Fruit fly (Drosophila melanogaster) whole organism, embryonic: ENCODE results near the gene Tmtc4.

Experiments
- CG10543 ChIP-seq: fragments of 200-800 bp; sonication (Bioruptor generic); optimal IDR thresholded peaks from 3 replicates; lab custom pipeline; 2017; ENCODE audit warnings: missing biosample characterization, mild to moderate bottlenecking, missing genetic modification characterization, moderate library complexity
- CG11723 ChIP-seq: fragments of 200-800 bp; sonication (Bioruptor generic); optimal IDR thresholded peaks from 2 replicates; lab custom pipeline; 2017; ENCODE audit warnings: missing biosample characterization, mild to moderate bottlenecking, missing genetic modification characterization
- CG12071 ChIP-seq: fragments of 200-800 bp; sonication (Bioruptor generic); optimal IDR thresholded peaks from 3 replicates; lab custom pipeline; 2018; ENCODE audit warnings: missing biosample characterization, mild to moderate bottlenecking, missing genetic modification characterization
- CG12236 ChIP-seq: fragments of 200-800 bp; sonication (Bioruptor generic); optimal IDR thresholded peaks from 2 replicates; lab custom pipeline; 2016; ENCODE audit warnings: missing biosample characterization, missing genetic modification characterization
- CG13287 ChIP-seq: fragments of 200-800 bp; sonication (Bioruptor generic); IDR thresholded peaks from 2 replicates; pipeline ENCODE4 v1.3.6; 2022; ENCODE audit warnings: missing biosample characterization, missing genetic modification characterization; ENCODE audit not compliant: partially characterized antibody
- CG13894 ChIP-seq: fragments of 200-800 bp; sonication (Bioruptor generic); optimal IDR thresholded peaks from 3 replicates; lab custom pipeline; 2018; ENCODE audit warnings: missing biosample characterization, mild to moderate bottlenecking, missing genetic modification characterization, moderate library complexity
- CG14014 ChIP-seq: fragments of 200-800 bp; sonication (Bioruptor generic); IDR thresholded peaks from 2 replicates; pipeline ENCODE4 v1.3.6; 2022; ENCODE audit warnings: missing biosample characterization, missing genetic modification characterization
- CG15479 ChIP-seq: fragments of 200-800 bp; sonication (Bioruptor generic); optimal IDR thresholded peaks from 3 replicates; lab custom pipeline; 2019; ENCODE audit warnings: missing biosample characterization, mild to moderate bottlenecking, missing genetic modification characterization, moderate library complexity
- CG17186 ChIP-seq: fragments of 200-800 bp; sonication (Bioruptor generic); optimal IDR thresholded peaks from 3 replicates; lab custom pipeline; 2017; ENCODE audit warnings: missing biosample characterization, missing genetic modification reagents, missing genetic modification characterization
- CG17328 ChIP-seq: fragments of 200-800 bp; sonication (Bioruptor generic); IDR thresholded peaks from 2 replicates; pipeline ENCODE4 v1.3.6; 2022; ENCODE audit warnings: missing biosample characterization, missing genetic modification characterization
- CG2199 ChIP-seq: fragments of 200-800 bp; sonication (Bioruptor generic); IDR thresholded peaks from 3 replicates; pipeline ENCODE4 v1.3.6; 2022; ENCODE audit warnings: missing biosample characterization, missing genetic modification characterization
- CG31388 ChIP-seq: fragments of 200-800 bp; sonication (Bioruptor generic); optimal IDR thresholded peaks from 2 replicates; lab custom pipeline; 2016; ENCODE audit warnings: missing biosample characterization, missing genetic modification characterization
- CG7271 ChIP-seq: fragments of 200-800 bp; sonication (Bioruptor generic); optimal IDR thresholded peaks from 2 replicates; lab custom pipeline; 2018; ENCODE audit warnings: missing biosample characterization, mild to moderate bottlenecking, missing genetic modification characterization, moderate library complexity
- CG7786 ChIP-seq: fragments of 200-800 bp; sonication (Bioruptor generic); optimal IDR thresholded peaks from 2 replicates; lab custom pipeline; 2016; ENCODE audit warnings: missing biosample characterization, missing genetic modification characterization
- CG8281 ChIP-seq: fragments of 200-800 bp; sonication (Bioruptor generic); optimal IDR thresholded peaks from 2 replicates; lab custom pipeline; 2018; ENCODE audit warnings: missing biosample characterization, mild to moderate bottlenecking, missing genetic modification characterization, moderate library complexity
- CG9437 ChIP-seq: fragments of 200-800 bp; sonication (Bioruptor generic); optimal IDR thresholded peaks from 2 replicates; lab custom pipeline; 2018; ENCODE audit warnings: missing biosample characterization, mild to moderate bottlenecking, missing genetic modification characterization
- CG9609 ChIP-seq: fragments of 200-800 bp; sonication (Bioruptor generic); optimal IDR thresholded peaks from 3 replicates; lab custom pipeline; 2016; ENCODE audit warnings: missing biosample characterization, missing genetic modification characterization
- CrebB ChIP-seq: fragments of 200-800 bp; sonication (Bioruptor generic); optimal IDR thresholded peaks from 3 replicates; lab custom pipeline; 2018; ENCODE audit warnings: missing biosample characterization, mild to moderate bottlenecking, missing genetic modification characterization
- Dad ChIP-seq: fragments of 200-800 bp; sonication (Bioruptor generic); optimal IDR thresholded peaks from 3 replicates; lab custom pipeline; 2016; ENCODE audit warnings: missing biosample characterization, missing genetic modification characterization
- Drgx ChIP-seq: fragments of 200-800 bp; sonication (Bioruptor generic); IDR thresholded peaks from 2 replicates; pipeline ENCODE4 v1.3.6; 2022; ENCODE audit warnings: missing biosample characterization, missing genetic modification characterization
- E2f2 ChIP-seq: fragments of 200-800 bp; sonication (Bioruptor generic); IDR thresholded peaks from 2 replicates; pipeline ENCODE4 v1.3.6; 2022; ENCODE audit warnings: missing biosample characterization, missing genetic modification characterization
- Hr51 ChIP-seq, 2 experiments: fragments of 200-800 bp; sonication (Bioruptor generic); optimal IDR thresholded peaks; 2 replicates in 1 of 2; 3 replicates in 1 of 2; lab custom pipeline; 2016 to 2018; ENCODE audit warnings: missing biosample characterization in 2 of 2, missing genetic modification characterization in 2 of 2, mild to moderate bottlenecking in 1 of 2, moderate library complexity in 1 of 2
- Lim3 ChIP-seq: fragments of 200-800 bp; sonication (Bioruptor generic); IDR thresholded peaks from 2 replicates; pipeline ENCODE4 v1.3.6; 2022; ENCODE audit warnings: missing biosample characterization, missing genetic modification characterization
- Nf-YA ChIP-seq: fragments of 200-800 bp; sonication (Bioruptor generic); IDR thresholded peaks from 2 replicates; pipeline ENCODE4 v1.3.6; 2022; ENCODE audit warnings: missing biosample characterization, missing genetic modification characterization
- Sin3A ChIP-seq: fragments of >200 bp; optimal IDR thresholded peaks from 2 replicates; lab custom pipeline; 2018
- TFAM ChIP-seq: fragments of 200-800 bp; sonication (Bioruptor generic); optimal IDR thresholded peaks from 2 replicates; lab custom pipeline; 2017; ENCODE audit warnings: missing biosample characterization, missing genetic modification characterization, inconsistent platforms
- cato ChIP-seq: fragments of 200-800 bp; sonication (Bioruptor generic); optimal IDR thresholded peaks from 2 replicates; lab custom pipeline; 2016; ENCODE audit warnings: missing biosample characterization, missing genetic modification characterization, borderline replicate concordance
- chinmo ChIP-seq: fragments of 200-800 bp; sonication (Bioruptor generic); IDR thresholded peaks from 4 replicates; pipeline ENCODE4 v1.3.6; 2022; ENCODE audit warnings: missing biosample characterization, missing genetic modification characterization; ENCODE audit not compliant: partially characterized antibody
- chm ChIP-seq: fragments of 200-800 bp; sonication (Bioruptor generic); IDR thresholded peaks from 2 replicates; pipeline ENCODE4 v1.3.6; 2022; ENCODE audit warnings: missing biosample characterization, missing genetic modification characterization
- corto ChIP-seq: fragments of 200-800 bp; sonication (Bioruptor generic); optimal IDR thresholded peaks from 2 replicates; lab custom pipeline; 2016; ENCODE audit warnings: missing biosample characterization, mild to moderate bottlenecking, missing genetic modification characterization, moderate library complexity
- danr ChIP-seq: fragments of 200-800 bp; sonication (Bioruptor generic); IDR thresholded peaks from 2 replicates; pipeline ENCODE4 v1.3.6; 2022; ENCODE audit warnings: missing biosample characterization, missing genetic modification characterization
- ems ChIP-seq: fragments of 200-800 bp; sonication (Bioruptor generic); optimal IDR thresholded peaks from 3 replicates; lab custom pipeline; 2016; ENCODE audit warnings: missing biosample characterization, missing genetic modification characterization
- fd102C ChIP-seq: fragments of 200-800 bp; sonication (Bioruptor generic); optimal IDR thresholded peaks from 2 replicates; lab custom pipeline; 2018; ENCODE audit warnings: missing biosample characterization, mild to moderate bottlenecking, missing genetic modification characterization, moderate library complexity
- fd64A ChIP-seq: fragments of 200-800 bp; sonication (Bioruptor generic); optimal IDR thresholded peaks from 3 replicates; lab custom pipeline; 2018; ENCODE audit warnings: missing biosample characterization, mild to moderate bottlenecking, missing genetic modification characterization
- gcm ChIP-seq: fragments of 200-800 bp; sonication (Bioruptor generic); optimal IDR thresholded peaks from 2 replicates; lab custom pipeline; 2019; ENCODE audit warnings: missing biosample characterization, mild to moderate bottlenecking, missing genetic modification characterization, moderate library complexity
- grau ChIP-seq: fragments of 200-800 bp; optimal IDR thresholded peaks from 3 replicates; lab custom pipeline; 2019; ENCODE audit warnings: missing biosample characterization, mild to moderate bottlenecking, missing genetic modification characterization, moderate library complexity
- ham ChIP-seq: fragments of 200-800 bp; sonication (Bioruptor generic); IDR thresholded peaks from 2 replicates; pipeline ENCODE4 v1.3.6; 2022; ENCODE audit warnings: missing biosample characterization, missing genetic modification characterization
- her ChIP-seq: fragments of 200-800 bp; sonication (Bioruptor generic); optimal IDR thresholded peaks from 2 replicates; lab custom pipeline; 2016; ENCODE audit warnings: missing biosample characterization, missing genetic modification characterization
- hkb ChIP-seq, 2 experiments: fragments of 200-800 bp in 1 of 2; fragments of >200 bp in 1 of 2; sonication (Bioruptor generic) in 1 of 2; IDR thresholded peaks in 1 of 2; optimal IDR thresholded peaks in 1 of 2; 2 replicates each; pipeline versions ENCODE4 v1.3.6 to Lab custom; 2017 to 2022; ENCODE audit warnings: missing biosample characterization in 1 of 2, missing genetic modification characterization in 1 of 2
- ind ChIP-seq: fragments of 200-800 bp; sonication (Bioruptor generic); optimal IDR thresholded peaks from 3 replicates; lab custom pipeline; 2016; ENCODE audit warnings: missing biosample characterization, missing genetic modification characterization
- jumu ChIP-seq: fragments of 200-800 bp; sonication (Bioruptor generic); optimal IDR thresholded peaks from 3 replicates; lab custom pipeline; 2016; ENCODE audit warnings: missing biosample characterization, missing genetic modification characterization
- klu ChIP-seq: fragments of 200-800 bp; sonication (Bioruptor generic); IDR thresholded peaks from 2 replicates; pipeline ENCODE4 v1.3.6; 2022; ENCODE audit warnings: missing biosample characterization, missing genetic modification characterization
- lmd ChIP-seq: fragments of 200-800 bp; sonication (Bioruptor generic); IDR thresholded peaks from 2 replicates; pipeline ENCODE4 v1.3.6; 2022; ENCODE audit warnings: missing biosample characterization, missing genetic modification characterization
- luna ChIP-seq: fragments of 200-800 bp; sonication (Bioruptor generic); optimal IDR thresholded peaks from 2 replicates; lab custom pipeline; 2016; ENCODE audit warnings: missing biosample characterization, missing genetic modification characterization
- onecut ChIP-seq: fragments of 200-800 bp; sonication (Bioruptor generic); IDR thresholded peaks from 2 replicates; pipeline ENCODE4 v1.3.6; 2022; ENCODE audit warnings: missing biosample characterization, missing genetic modification characterization
- pros ChIP-seq: fragments of 200-800 bp; sonication (Bioruptor generic); optimal IDR thresholded peaks from 3 replicates; lab custom pipeline; 2019; ENCODE audit warnings: missing biosample characterization, mild to moderate bottlenecking, missing genetic modification characterization, moderate library complexity
- salm ChIP-seq: fragments of 200-800 bp; sonication (Bioruptor generic); optimal IDR thresholded peaks from 2 replicates; lab custom pipeline; 2018; ENCODE audit warnings: missing biosample characterization, mild to moderate bottlenecking, missing genetic modification characterization
- schlank ChIP-seq: fragments of 200-800 bp; sonication (Bioruptor generic); optimal IDR thresholded peaks from 2 replicates; lab custom pipeline; 2018; ENCODE audit warnings: missing biosample characterization, mild to moderate bottlenecking, missing genetic modification characterization
- unc-4 ChIP-seq: fragments of 200-800 bp; sonication (Bioruptor generic); IDR thresholded peaks from 2 replicates; pipeline ENCODE4 v1.3.6; 2022; ENCODE audit warnings: missing biosample characterization, missing genetic modification characterization; ENCODE audit not compliant: partially characterized antibody
- zen2 ChIP-seq: fragments of 200-800 bp; sonication (Bioruptor generic); IDR thresholded peaks from 3 replicates; pipeline ENCODE4 v1.3.6; 2022; ENCODE audit warnings: missing biosample characterization, missing genetic modification characterization; ENCODE audit not compliant: partially characterized antibody

The Tmtc4 gene

DNA sequence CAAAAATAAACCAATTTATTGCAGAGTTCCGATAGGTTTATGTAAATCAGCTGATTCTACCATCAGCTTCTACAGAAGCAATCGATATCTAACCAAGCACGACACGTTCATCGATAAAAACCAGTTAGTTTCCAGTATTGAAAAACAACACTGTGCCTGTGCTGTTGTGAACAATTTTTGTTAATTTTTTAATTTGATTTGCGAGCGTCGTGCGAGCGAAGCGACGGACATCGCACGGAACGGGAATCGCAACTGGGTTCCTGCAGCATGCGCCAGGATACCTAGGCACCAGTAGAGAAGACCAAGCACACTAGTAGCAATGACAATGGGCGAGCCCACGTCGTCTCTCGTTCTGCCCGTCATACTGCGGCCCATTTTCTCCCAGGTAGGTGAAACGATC, 20.8 kb downstream of the Tmtc4 start, which contains the start of the genes Ccm3 and CG6136 (continued):
- TF ChIP-seq CG8281 (no peak), unc-4 (GFP tag; lab: Robert Waterston, UW) (peak; percentile 92), schlank (tag; lab: Kevin White, UChicago) (no peak), zen2 (GFP tag; lab: Robert Waterston, UW) (peak; percentile 93), luna (GFP tag; lab: Kevin White, UChicago) (peak; percentile 22), Lim3 (GFP tag; lab: Robert Waterston, UW) (no peak), CG15479 (no peak), Nf-YA (GFP tag; lab: Robert Waterston, UW) (no peak), E2f2 (GFP tag; lab: Robert Waterston, UW) (peak; percentile 66), ham (no peak), Dad (GFP tag; lab: Kevin White, UChicago) (peak; percentile 20), Hr51 (GFP tag; optimal IDR thresholded peaks at IDR 0.05; lab: Kevin White, UChicago) (peak in 1 of 2 experiments; percentile 23), fd102C (no peak), CG7786 (GFP tag; lab: Kevin White, UChicago) (peak; percentile 62), CG31388 (no peak), ems (GFP tag; lab: Kevin White, UChicago) (no peak), hkb (optimal IDR thresholded peaks at IDR 0.05; lab: Kevin White, UChicago) (no peak), hkb (GFP tag; IDR thresholded peaks at IDR 0.05; lab: Robert Waterston, UW) (0 out of 2 replicates have a peak, but pooled peaks have one; percentile 41), CG11723 (GFP tag; lab: Kevin White, UChicago) (no peak), CG13287 (GFP tag; lab: Robert Waterston, UW) (peak; percentile 95), CG17186 (GFP tag; lab: Kevin White, UChicago) (peak; percentile 52), CG9437 (GFP tag; lab: Kevin White, UChicago) (peak; percentile 40), grau (tag; lab: Kevin White, UChicago) (peak; percentile 54), ind (GFP tag; lab: Kevin White, UChicago) (peak; percentile 19), CG13894 (tag; lab: Kevin White, UChicago) (peak; percentile 45), klu (GFP tag; lab: Robert Waterston, UW) (no peak), CG12236 (GFP tag; lab: Kevin White, UChicago) (no peak), lmd (peak; percentile 16; the same call in 1 of the 2 replicates), CG9609 (GFP tag; lab: Kevin White, UChicago) (peak; percentile 15), Sin3A (lab: Kevin White, UChicago) (peak; percentile 44), onecut (GFP tag; lab: Robert Waterston, UW) (no peak), TFAM (no peak), fd64A (no peak), gcm (GFP tag; lab: Kevin White, UChicago) (peak; percentile 27), CG10543 (GFP tag; lab: Kevin White, UChicago) (no peak), danr (GFP tag; lab: Robert Waterston, UW) (no peak), CG7271 (tag; lab: Kevin White, UChicago) (peak; percentile 6), cato (GFP tag; lab: Kevin White, UChicago) (no peak), her (GFP tag; lab: Kevin White, UChicago) (peak; percentile 35), CrebB (tag; lab: Kevin White, UChicago) (peak; percentile 21), CG14014 (peak; percentile 65; the same call in 1 of the 2 replicates), Drgx (GFP tag; lab: Robert Waterston, UW) (0 out of 2 replicates have a peak, but pooled peaks have one; percentile 20), chm (peak; percentile 54; the same call in 1 of the 2 replicates), corto (GFP tag; lab: Kevin White, UChicago) (no peak), pros (no peak), CG12071 (GFP tag; lab: Kevin White, UChicago) (no peak), CG17328 (GFP tag; lab: Robert Waterston, UW) (peak; percentile 46), salm (tag; lab: Kevin White, UChicago) (no peak), chinmo (GFP tag; lab: Robert Waterston, UW) (peak; percentile 88; the same call in 3 of the 4 replicates), CG2199 (GFP tag; lab: Robert Waterston, UW) (no peak), jumu (GFP tag; lab: Kevin White, UChicago) (peak; percentile 2)
